Worm (Caenorhabditis elegans) whole organism, L1 larva: ENCODE data around the gene C06E1.1.

Experiments
- blmp-1 ChIP-seq: fragments of 150-350 bp; optimal IDR thresholded peaks from 2 replicates; lab custom pipeline; 2014; ENCODE audit warnings: missing biosample characterization, missing genetic modification characterization
- dpl-1 ChIP-seq, 3 experiments: fragments of 150-350 bp in 2 of 3; sonication (generic microtip) in 1 of 3; optimal IDR thresholded peaks; 2 replicates each; lab custom pipeline; 2014 to 2017; ENCODE audit warnings: missing biosample characterization in 3 of 3, missing genetic modification characterization in 3 of 3, missing genetic modification reagents in 3 of 3
- nhr-77 ChIP-seq: fragments of 150-350 bp; optimal IDR thresholded peaks from 2 replicates; lab custom pipeline; 2014; ENCODE audit warnings: missing biosample characterization, missing genetic modification characterization
- nhr-85 ChIP-seq: sonication (generic microtip); peaks from one replicate; lab custom pipeline; 2016; ENCODE audit warnings: missing genetic modification characterization, inconsistent platforms, missing compliant biosample characterization
- ztf-11 ChIP-seq, 2 experiments: sonication (generic microtip); optimal IDR thresholded peaks; 2 replicates each; lab custom pipeline; 2016 to 2017; ENCODE audit warnings: missing genetic modification characterization in 2 of 2, missing biosample characterization in 1 of 2, missing compliant biosample characterization in 1 of 2

DNA sequence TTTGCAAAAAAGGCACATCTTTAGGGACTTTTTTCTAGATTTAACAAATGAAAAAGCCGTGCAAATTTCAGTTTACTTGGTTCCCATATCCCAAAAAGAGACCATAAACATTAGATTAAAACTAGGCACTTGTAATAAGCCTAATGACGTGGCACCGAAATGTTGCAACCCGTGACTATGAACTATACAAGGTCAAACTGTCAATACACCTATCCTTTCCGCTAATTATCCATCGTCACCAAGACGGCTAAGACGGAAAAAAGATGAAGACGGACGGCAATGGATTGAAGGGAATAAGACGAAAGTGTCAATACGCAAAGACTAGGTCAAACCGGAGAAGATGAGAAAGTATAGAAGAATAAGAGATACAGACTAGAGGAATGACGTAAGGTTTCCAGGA, 6.7 kb upstream of the C06E1.1 start:
- TF ChIP-seq dpl-1 (GFP tag; optimal IDR thresholded peaks at IDR 0.05; lab: Kevin White, UChicago) (peak in 1 of 3 experiments; percentile 8), blmp-1 (peak; percentile 94), ztf-11 (tag; optimal IDR thresholded peaks at IDR 0.05; lab: Kevin White, UChicago) (no peak), nhr-77 (tag; lab: Kevin White, UChicago) (no peak), nhr-85 (peak; percentile 62)
